Fruit fly (Drosophila melanogaster): ENCODE results near the gene CG33687.

CG33687 gene

DNA sequence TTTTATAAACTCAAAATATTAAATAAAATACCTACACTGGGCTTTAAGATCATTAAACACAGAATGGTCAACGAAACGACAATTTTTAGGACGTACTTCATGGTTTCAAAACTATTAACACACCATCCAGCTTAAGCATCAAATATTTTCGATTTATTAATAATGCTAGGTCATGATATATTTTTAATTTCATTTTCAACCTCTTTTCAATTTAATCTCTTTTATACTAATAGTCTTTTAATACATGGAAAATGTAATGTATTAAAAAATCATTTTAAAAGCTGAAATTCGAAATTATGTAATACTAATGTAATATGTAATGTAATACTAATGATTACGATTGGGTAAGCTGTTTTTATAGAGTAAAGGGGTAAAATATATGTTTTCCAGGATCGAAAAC lies 27.7 kb upstream of the CG33687 start, which contains the start of gene CG33796:
CG33796 (minus strand) TSS at position 101 of the 400 bp plus-strand sequence.
- TF ChIP-seq CG15710 (tag; optimal IDR thresholded peaks at IDR 0.05), result no peak
- no peak for TF ChIP-seq CG12605 (GFP tag; IDR thresholded peaks at IDR 0.05)
- no peak for TF ChIP-seq Snoo (tag; optimal IDR thresholded peaks at IDR 0.05)
- no peak for TF ChIP-seq CG9948 (tag; optimal IDR thresholded peaks at IDR 0.05)
- no peak for TF ChIP-seq CG34367 (tag; optimal IDR thresholded peaks at IDR 0.05)
- TF ChIP-seq CG14655 (GFP tag; optimal IDR thresholded peaks at IDR 0.05), result no peak
- TF ChIP-seq Pif1A (GFP tag; optimal IDR thresholded peaks at IDR 0.05), result no peak
- TF ChIP-seq gl (tag; optimal IDR thresholded peaks at IDR 0.05), result no peak

DNA sequence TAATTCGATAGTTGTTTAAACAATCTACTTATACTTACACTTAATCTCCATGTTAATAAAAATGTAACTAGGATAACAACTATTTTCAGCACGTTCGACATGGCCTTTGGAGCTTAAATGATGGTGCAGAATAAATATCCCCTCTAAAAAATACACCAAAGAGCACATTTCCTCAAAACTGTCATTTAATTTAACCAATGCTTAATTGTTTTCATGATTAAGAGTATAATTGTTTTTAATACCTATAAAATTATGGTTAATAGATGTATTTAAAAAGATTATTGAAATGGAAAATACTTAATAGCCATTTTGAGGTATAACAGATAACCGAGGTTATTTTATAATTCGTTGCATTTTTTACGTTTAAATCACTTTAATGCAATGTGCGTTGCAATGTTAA lies 26.4 kb upstream of the CG33687 start, which contains the start of gene CG33795:
CG33795 (minus strand) TSS at position 101 of the 400 bp plus-strand sequence.
- TF ChIP-seq Pif1A (GFP tag; optimal IDR thresholded peaks at IDR 0.05), result no peak
- no peak for TF ChIP-seq CG17806 (tag; optimal IDR thresholded peaks at IDR 0.05)

DNA sequence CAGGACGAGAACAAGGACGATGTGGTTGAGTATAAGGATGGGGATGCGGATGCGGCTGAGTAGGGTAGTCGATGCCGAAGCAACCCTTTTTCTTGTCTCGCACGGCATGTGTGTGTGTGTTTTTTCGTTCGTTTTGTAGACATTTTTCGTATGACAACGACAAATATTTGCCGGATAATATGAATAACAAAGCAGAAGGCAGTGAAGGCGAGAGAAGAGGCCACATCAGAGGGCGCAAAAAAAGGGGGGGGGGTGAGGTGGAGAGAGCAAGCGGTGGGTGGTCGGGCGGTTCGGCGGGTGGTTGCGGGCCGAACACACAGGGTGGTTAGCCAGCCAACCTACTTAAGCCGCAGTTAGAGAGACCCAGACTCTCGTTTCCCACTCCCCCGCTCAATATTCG lies 25.3 kb upstream of the CG33687 start:
- TF ChIP-seq CG13204 (GFP tag; optimal IDR thresholded peaks at IDR 0.05) (no peak), Pif1B (GFP tag; optimal IDR thresholded peaks at IDR 0.05) (no peak), Snoo (tag; optimal IDR thresholded peaks at IDR 0.05) (no peak), fd96Ca (GFP tag; IDR thresholded peaks at IDR 0.05) (no peak), CG4496 (GFP tag; IDR thresholded peaks at IDR 0.05) (no peak), CG15710 (tag; optimal IDR thresholded peaks at IDR 0.05) (no peak), CG12605 (GFP tag; IDR thresholded peaks at IDR 0.05) (no peak), gl (tag; optimal IDR thresholded peaks at IDR 0.05) (no peak), CG32121 (GFP tag; IDR thresholded peaks at IDR 0.05) (no peak), CG8159 (tag; optimal IDR thresholded peaks at IDR 0.05) (no peak), Pif1A (GFP tag; optimal IDR thresholded peaks at IDR 0.05) (no peak), CG9948 (tag; optimal IDR thresholded peaks at IDR 0.05) (no peak), CG34367 (tag; optimal IDR thresholded peaks at IDR 0.05) (no peak), CG8301 (tag; optimal IDR thresholded peaks at IDR 0.05) (no peak), rn (GFP tag; IDR thresholded peaks at IDR 0.05) (no peak), CG10348 (GFP tag; IDR thresholded peaks at IDR 0.05) (no peak), CG14655 (GFP tag; optimal IDR thresholded peaks at IDR 0.05) (no peak), CG17806 (tag; optimal IDR thresholded peaks at IDR 0.05) (no peak), EcR (GFP tag; optimal IDR thresholded peaks at IDR 0.05) (no peak)

DNA sequence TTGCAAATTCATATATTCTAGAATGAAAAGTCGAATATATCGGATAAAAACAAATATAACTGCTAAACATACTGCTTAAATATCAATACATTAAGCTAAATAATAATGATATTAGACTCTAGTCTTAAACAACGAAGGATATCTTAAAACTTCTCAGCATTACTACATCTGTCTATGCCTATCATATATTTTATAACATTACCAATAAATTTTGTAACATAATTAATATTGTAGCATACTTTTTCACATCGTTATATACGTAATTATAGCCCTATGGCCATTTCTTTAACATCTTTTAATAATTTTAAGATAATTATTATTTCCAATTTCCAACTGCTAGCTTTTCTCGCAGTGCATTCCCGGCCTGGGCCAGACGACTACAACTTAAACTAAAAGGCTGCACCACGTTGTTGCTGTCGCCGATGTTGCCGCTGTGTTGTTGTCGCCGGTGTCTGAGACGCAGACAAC lies 24.8 kb upstream of the CG33687 start:
- TF ChIP-seq CG8301 (tag; optimal IDR thresholded peaks at IDR 0.05), result peak; percentile 41
- 0 out of 2 replicates have a peak, but pooled peaks have one; percentile 16 for TF ChIP-seq rn (GFP tag; IDR thresholded peaks at IDR 0.05)
- no peak for TF ChIP-seq CG4496 (GFP tag; IDR thresholded peaks at IDR 0.05)
- TF ChIP-seq Pif1B (GFP tag; optimal IDR thresholded peaks at IDR 0.05), result peak; percentile 53
- TF ChIP-seq CG15710 (tag; optimal IDR thresholded peaks at IDR 0.05), result peak; percentile 87
- TF ChIP-seq CG17806 (tag; optimal IDR thresholded peaks at IDR 0.05), result peak; percentile 77
- TF ChIP-seq gl (tag; optimal IDR thresholded peaks at IDR 0.05), result no peak
- peak; percentile 74 for TF ChIP-seq CG34367 (tag; optimal IDR thresholded peaks at IDR 0.05)
- peak; percentile 30 for TF ChIP-seq Pif1A (GFP tag; optimal IDR thresholded peaks at IDR 0.05)
- peak; percentile 79 for TF ChIP-seq CG9948 (tag; optimal IDR thresholded peaks at IDR 0.05)
- TF ChIP-seq CG13204 (GFP tag; optimal IDR thresholded peaks at IDR 0.05), result peak; percentile 71
- TF ChIP-seq Snoo (tag; optimal IDR thresholded peaks at IDR 0.05), result peak; percentile 59
- peak; percentile 68 for TF ChIP-seq D1 (tag; optimal IDR thresholded peaks at IDR 0.05)
- peak; percentile 86 for TF ChIP-seq CG8159 (tag; optimal IDR thresholded peaks at IDR 0.05)
- peak; percentile 74 for TF ChIP-seq CG14655 (GFP tag; optimal IDR thresholded peaks at IDR 0.05)
- TF ChIP-seq CG12605 (GFP tag; IDR thresholded peaks at IDR 0.05), result no peak
- no peak for TF ChIP-seq CG32121 (GFP tag; IDR thresholded peaks at IDR 0.05)
- no peak for TF ChIP-seq EcR (GFP tag; optimal IDR thresholded peaks at IDR 0.05)
- TF ChIP-seq fd96Ca (GFP tag; IDR thresholded peaks at IDR 0.05), result no peak

DNA sequence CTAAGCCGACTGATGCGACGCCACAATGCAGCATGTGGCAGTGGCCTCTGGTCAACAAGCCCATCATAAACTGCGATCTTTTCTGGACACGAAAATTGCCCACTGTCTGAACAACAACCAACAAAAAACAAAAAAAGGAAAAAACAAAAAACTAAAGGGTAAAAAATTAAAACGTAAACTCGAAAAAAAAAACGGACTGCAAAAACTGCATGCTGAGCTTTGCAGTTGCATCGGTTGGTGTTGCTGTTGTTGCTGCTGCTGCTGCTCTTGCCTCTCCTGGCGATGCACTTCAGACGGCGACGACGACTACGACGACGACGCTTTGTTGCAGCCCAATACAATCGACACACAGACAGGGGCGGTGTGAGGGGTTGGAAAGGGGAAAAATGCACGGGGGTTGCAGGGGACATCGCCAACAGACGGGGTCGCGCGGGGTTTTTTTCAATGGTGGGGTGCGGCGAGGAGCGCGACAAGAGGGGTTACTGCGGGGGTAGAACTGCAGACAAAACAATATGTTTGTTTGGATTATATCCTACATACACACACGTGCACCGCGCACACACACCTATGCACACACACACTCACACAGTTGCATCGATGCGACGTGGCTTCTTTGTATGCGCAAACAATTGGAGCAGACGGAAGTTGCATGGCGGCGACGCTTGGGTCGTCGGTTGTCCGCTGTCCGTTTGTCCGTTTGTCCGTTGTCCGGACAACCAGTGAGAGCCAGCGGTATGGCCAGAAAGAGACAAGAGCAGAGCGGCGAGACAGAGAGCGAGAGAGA lies 23.7 kb upstream of the CG33687 start:
- TF ChIP-seq Ets98B (GFP tag; IDR thresholded peaks at IDR 0.05) (no peak), rn (GFP tag; IDR thresholded peaks at IDR 0.05) (no peak), CG13204 (GFP tag; optimal IDR thresholded peaks at IDR 0.05) (peak; percentile 98), CG4496 (GFP tag; IDR thresholded peaks at IDR 0.05) (peak; percentile 42; the same call in 1 of the 3 replicates), Pif1A (GFP tag; optimal IDR thresholded peaks at IDR 0.05) (peak; percentile 1), CG14655 (GFP tag; optimal IDR thresholded peaks at IDR 0.05) (peak; percentile 14), Snoo (tag; optimal IDR thresholded peaks at IDR 0.05) (peak; percentile 97), CG8159 (tag; optimal IDR thresholded peaks at IDR 0.05) (peak; percentile 54), CG12605 (GFP tag; IDR thresholded peaks at IDR 0.05) (no peak), CG10348 (GFP tag; IDR thresholded peaks at IDR 0.05) (no peak), CG9948 (tag; optimal IDR thresholded peaks at IDR 0.05) (peak; percentile 2), CG32121 (GFP tag; IDR thresholded peaks at IDR 0.05) (no peak), fd96Ca (GFP tag; IDR thresholded peaks at IDR 0.05) (0 out of 3 replicates have a peak, but pooled peaks have one; percentile 29), CG17806 (tag; optimal IDR thresholded peaks at IDR 0.05) (peak; percentile 30), CG34367 (tag; optimal IDR thresholded peaks at IDR 0.05) (no peak), CG15710 (tag; optimal IDR thresholded peaks at IDR 0.05) (peak; percentile 36), gl (tag; optimal IDR thresholded peaks at IDR 0.05) (peak; percentile 34), D1 (tag; optimal IDR thresholded peaks at IDR 0.05) (peak; percentile 49), EcR (GFP tag; optimal IDR thresholded peaks at IDR 0.05) (peak; percentile 77), CG8301 (tag; optimal IDR thresholded peaks at IDR 0.05) (no peak), Pif1B (GFP tag; optimal IDR thresholded peaks at IDR 0.05) (peak; percentile 24)

Data from whole organism, pupa.